Fruit fly (Drosophila melanogaster) whole organism, embryonic: Measurements from ENCODE around the gene Ubc7.
A peak's percentile ranks its signal among the peaks of the same experiment; 100 is the strongest.

Source experiments
- B-H2 ChIP-seq: fragments of 200-800 bp; sonication (Bioruptor generic); optimal IDR thresholded peaks from 2 replicates; lab custom pipeline; 2018; ENCODE audit warnings: missing biosample characterization, mild to moderate bottlenecking, missing genetic modification characterization
- CG10267 ChIP-seq: fragments of 200-800 bp; sonication (Bioruptor generic); optimal IDR thresholded peaks from 2 replicates; lab custom pipeline; 2018; ENCODE audit warnings: missing biosample characterization, mild to moderate bottlenecking, missing genetic modification characterization, moderate library complexity
- CG10321 ChIP-seq: fragments of 200-800 bp; sonication (Bioruptor generic); IDR thresholded peaks from 2 replicates; pipeline ENCODE4 v1.3.6; 2022; ENCODE audit warnings: missing biosample characterization, missing genetic modification characterization
- CG13894 ChIP-seq: fragments of 200-800 bp; sonication (Bioruptor generic); optimal IDR thresholded peaks from 3 replicates; lab custom pipeline; 2018; ENCODE audit warnings: missing biosample characterization, mild to moderate bottlenecking, missing genetic modification characterization, moderate library complexity
- CG14014 ChIP-seq: fragments of 200-800 bp; sonication (Bioruptor generic); IDR thresholded peaks from 2 replicates; pipeline ENCODE4 v1.3.6; 2022; ENCODE audit warnings: missing biosample characterization, missing genetic modification characterization
- CG14441 ChIP-seq: fragments of 200-800 bp; sonication (Bioruptor generic); IDR thresholded peaks from 2 replicates; pipeline ENCODE4 v1.3.6; 2022; ENCODE audit warnings: missing biosample characterization, missing genetic modification characterization
- CG15514 ChIP-seq: fragments of 200-800 bp; sonication (Bioruptor generic); optimal IDR thresholded peaks from 3 replicates; lab custom pipeline; 2017; ENCODE audit warnings: missing biosample characterization, missing genetic modification characterization, mild to moderate bottlenecking, moderate library complexity, missing genetic modification reagents
- CG15601 ChIP-seq: fragments of 200-800 bp; sonication (Bioruptor generic); optimal IDR thresholded peaks from 3 replicates; lab custom pipeline; 2019; ENCODE audit warnings: missing biosample characterization, mild to moderate bottlenecking, missing genetic modification characterization, moderate library complexity
- CG17568 ChIP-seq: fragments of 200-800 bp; sonication (Bioruptor generic); optimal IDR thresholded peaks from 2 replicates; lab custom pipeline; 2018; ENCODE audit warnings: missing biosample characterization, mild to moderate bottlenecking, missing genetic modification characterization, moderate library complexity
- CG31365 ChIP-seq: fragments of 200-800 bp; sonication (Bioruptor generic); optimal IDR thresholded peaks from 2 replicates; lab custom pipeline; 2018; ENCODE audit warnings: missing biosample characterization, mild to moderate bottlenecking, missing genetic modification characterization
- CG32532 ChIP-seq: fragments of 200-800 bp; sonication (Bioruptor generic); IDR thresholded peaks from 2 replicates; pipeline ENCODE4 v1.3.6; 2022; ENCODE audit warnings: missing biosample characterization, missing genetic modification characterization
- CG32767 ChIP-seq: fragments of 200-800 bp; sonication (Bioruptor generic); IDR thresholded peaks from 2 replicates; pipeline ENCODE4 v1.3.6; 2022; ENCODE audit warnings: missing biosample characterization, missing genetic modification characterization
- CG34376 ChIP-seq: fragments of 200-800 bp; sonication (Bioruptor generic); optimal IDR thresholded peaks from 2 replicates; lab custom pipeline; 2018; ENCODE audit warnings: missing biosample characterization, mild to moderate bottlenecking, missing genetic modification characterization
- CG3726 ChIP-seq: fragments of 200-800 bp; sonication (Bioruptor generic); IDR thresholded peaks from 3 replicates; pipeline ENCODE4, ENCODE4 v1.3.6; 2022; ENCODE audit warnings: missing biosample characterization, missing genetic modification characterization
- CG6254 ChIP-seq: fragments of 200-800 bp; sonication (Bioruptor generic); optimal IDR thresholded peaks from 3 replicates; lab custom pipeline; 2017; ENCODE audit warnings: mild to moderate bottlenecking, missing biosample characterization, missing genetic modification reagents, missing genetic modification characterization
- CG6683 ChIP-seq: fragments of 200-800 bp; sonication (Bioruptor generic); optimal IDR thresholded peaks from 2 replicates; lab custom pipeline; 2017; ENCODE audit warnings: missing biosample characterization, mild to moderate bottlenecking, missing genetic modification characterization, missing genetic modification reagents
- CG7271 ChIP-seq: fragments of 200-800 bp; sonication (Bioruptor generic); optimal IDR thresholded peaks from 2 replicates; lab custom pipeline; 2018; ENCODE audit warnings: missing biosample characterization, mild to moderate bottlenecking, missing genetic modification characterization, moderate library complexity
- CG7745 ChIP-seq: fragments of 200-800 bp; sonication (Bioruptor generic); optimal IDR thresholded peaks from 2 replicates; lab custom pipeline; 2018; ENCODE audit warnings: missing biosample characterization, mild to moderate bottlenecking, missing genetic modification characterization, moderate library complexity
- CkIIα-i1 ChIP-seq: fragments of 200-800 bp; sonication (Bioruptor generic); IDR thresholded peaks from 2 replicates; pipeline ENCODE4 v1.3.6; 2022; ENCODE audit warnings: missing biosample characterization, missing genetic modification characterization
- D19B ChIP-seq: fragments of 200-800 bp; sonication (Bioruptor generic); optimal IDR thresholded peaks from 2 replicates; lab custom pipeline; 2017; ENCODE audit warnings: missing biosample characterization, mild to moderate bottlenecking, missing genetic modification characterization
- Dad ChIP-seq: fragments of 200-800 bp; sonication (Bioruptor generic); optimal IDR thresholded peaks from 3 replicates; lab custom pipeline; 2016; ENCODE audit warnings: missing biosample characterization, missing genetic modification characterization
- E2f2 ChIP-seq: fragments of 200-800 bp; sonication (Bioruptor generic); IDR thresholded peaks from 2 replicates; pipeline ENCODE4 v1.3.6; 2022; ENCODE audit warnings: missing biosample characterization, missing genetic modification characterization
- ERR ChIP-seq: fragments of 200-800 bp; sonication (Bioruptor generic); optimal IDR thresholded peaks from 2 replicates; lab custom pipeline; 2016; ENCODE audit warnings: missing biosample characterization, missing genetic modification characterization
- Kr ChIP-seq: fragments of 200-800 bp; sonication (Bioruptor generic); optimal IDR thresholded peaks from 2 replicates; lab custom pipeline; 2017; ENCODE audit warnings: missing biosample characterization, mild to moderate bottlenecking, missing genetic modification characterization
- Nf-YA ChIP-seq: fragments of 200-800 bp; sonication (Bioruptor generic); IDR thresholded peaks from 2 replicates; pipeline ENCODE4 v1.3.6; 2022; ENCODE audit warnings: missing biosample characterization, missing genetic modification characterization
- Opbp ChIP-seq: fragments of 200-800 bp; sonication (Bioruptor generic); IDR thresholded peaks from 3 replicates; pipeline ENCODE4 v1.3.6; 2022; ENCODE audit warnings: missing biosample characterization, missing genetic modification characterization; ENCODE audit not compliant: partially characterized antibody
- Optix ChIP-seq: fragments of 200-800 bp; sonication (Bioruptor generic); IDR thresholded peaks from 3 replicates; pipeline ENCODE4 v1.3.6; 2022; ENCODE audit warnings: missing biosample characterization, missing genetic modification characterization
- Rfx ChIP-seq: fragments of 200-800 bp; sonication (Bioruptor generic); IDR thresholded peaks from 2 replicates; pipeline ENCODE4 v1.3.6; 2022; ENCODE audit warnings: missing biosample characterization, missing genetic modification characterization
- Sry-β ChIP-seq: fragments of 200-800 bp; sonication (Bioruptor generic); optimal IDR thresholded peaks from 2 replicates; lab custom pipeline; 2018; ENCODE audit warnings: missing biosample characterization, mild to moderate bottlenecking, missing genetic modification characterization, moderate library complexity
- ac ChIP-seq: fragments of 200-800 bp; sonication (Bioruptor generic); optimal IDR thresholded peaks from 3 replicates; lab custom pipeline; 2017; ENCODE audit warnings: missing biosample characterization, mild to moderate bottlenecking, missing genetic modification characterization
- ase ChIP-seq: fragments of 200-800 bp; sonication (Bioruptor generic); IDR thresholded peaks from 3 replicates; pipeline ENCODE4 v1.3.6; 2022; ENCODE audit warnings: missing biosample characterization, missing genetic modification characterization
- bigmax ChIP-seq: fragments of 200-800 bp; sonication (Bioruptor generic); optimal IDR thresholded peaks from 2 replicates; lab custom pipeline; 2018; ENCODE audit warnings: missing biosample characterization, mild to moderate bottlenecking, missing genetic modification characterization
- chif ChIP-seq, 2 experiments: fragments of 200-800 bp; sonication (Bioruptor generic); optimal IDR thresholded peaks; 3 replicates each; lab custom pipeline; 2016; ENCODE audit warnings: missing biosample characterization in 2 of 2, missing genetic modification characterization in 2 of 2
- crol ChIP-seq: fragments of 200-800 bp; sonication (Bioruptor generic); IDR thresholded peaks from 2 replicates; pipeline ENCODE4 v1.3.6; 2022; ENCODE audit warnings: missing biosample characterization, missing genetic modification characterization
- crp ChIP-seq, 2 experiments: fragments of 200-800 bp; sonication (Bioruptor generic); optimal IDR thresholded peaks; 2 replicates in 1 of 2; 3 replicates in 1 of 2; lab custom pipeline; 2017; ENCODE audit warnings: missing biosample characterization in 2 of 2, missing genetic modification characterization in 2 of 2, mild to moderate bottlenecking in 1 of 2, moderate library complexity in 1 of 2
- eyg ChIP-seq: fragments of 200-800 bp; sonication (Bioruptor generic); optimal IDR thresholded peaks from 3 replicates; lab custom pipeline; 2016; ENCODE audit warnings: missing biosample characterization, missing genetic modification characterization
- fru ChIP-seq: fragments of >200 bp; optimal IDR thresholded peaks from 2 replicates; lab custom pipeline; 2017
- ham ChIP-seq: fragments of 200-800 bp; sonication (Bioruptor generic); IDR thresholded peaks from 2 replicates; pipeline ENCODE4 v1.3.6; 2022; ENCODE audit warnings: missing biosample characterization, missing genetic modification characterization
- hth ChIP-seq: fragments of >200 bp; optimal IDR thresholded peaks from 2 replicates; lab custom pipeline; 2017; ENCODE audit warnings: inconsistent platforms
- luna ChIP-seq: fragments of 200-800 bp; sonication (Bioruptor generic); optimal IDR thresholded peaks from 2 replicates; lab custom pipeline; 2016; ENCODE audit warnings: missing biosample characterization, missing genetic modification characterization
- peb ChIP-seq: fragments of 200-800 bp; sonication (Bioruptor generic); IDR thresholded peaks from 2 replicates; pipeline ENCODE4 v1.3.6; 2022; ENCODE audit warnings: missing biosample characterization, missing genetic modification characterization
- pzg ChIP-seq: fragments of 200-800 bp; sonication (Bioruptor generic); optimal IDR thresholded peaks from 3 replicates; lab custom pipeline; 2018; ENCODE audit warnings: missing biosample characterization, mild to moderate bottlenecking, missing genetic modification characterization, moderate library complexity
- slou ChIP-seq: fragments of 200-800 bp; sonication (Bioruptor generic); optimal IDR thresholded peaks from 3 replicates; lab custom pipeline; 2016; ENCODE audit warnings: missing biosample characterization, missing genetic modification characterization
- stwl ChIP-seq: fragments of 200-800 bp; sonication (Bioruptor generic); optimal IDR thresholded peaks from 3 replicates; lab custom pipeline; 2018; ENCODE audit warnings: missing biosample characterization, mild to moderate bottlenecking, missing genetic modification characterization, moderate library complexity
- wdn ChIP-seq: fragments of 200-800 bp; sonication (Bioruptor generic); IDR thresholded peaks from 2 replicates; pipeline ENCODE4 v1.3.6; 2022; ENCODE audit warnings: missing biosample characterization, missing genetic modification characterization
- zen ChIP-seq: fragments of 200-800 bp; sonication (Bioruptor generic); optimal IDR thresholded peaks from 3 replicates; lab custom pipeline; 2018; ENCODE audit warnings: missing biosample characterization, mild to moderate bottlenecking, missing genetic modification characterization, moderate library complexity
- zfh1 ChIP-seq: fragments of 200-800 bp; sonication (Bioruptor generic); IDR thresholded peaks from 3 replicates; pipeline ENCODE4 v1.3.6; 2022; ENCODE audit warnings: missing biosample characterization, missing genetic modification characterization
- zfh2 ChIP-seq: fragments of 200-800 bp; sonication (Bioruptor generic); optimal IDR thresholded peaks from 2 replicates; lab custom pipeline; 2016; ENCODE audit warnings: missing biosample characterization, missing genetic modification characterization

The Ubc7 gene

DNA sequence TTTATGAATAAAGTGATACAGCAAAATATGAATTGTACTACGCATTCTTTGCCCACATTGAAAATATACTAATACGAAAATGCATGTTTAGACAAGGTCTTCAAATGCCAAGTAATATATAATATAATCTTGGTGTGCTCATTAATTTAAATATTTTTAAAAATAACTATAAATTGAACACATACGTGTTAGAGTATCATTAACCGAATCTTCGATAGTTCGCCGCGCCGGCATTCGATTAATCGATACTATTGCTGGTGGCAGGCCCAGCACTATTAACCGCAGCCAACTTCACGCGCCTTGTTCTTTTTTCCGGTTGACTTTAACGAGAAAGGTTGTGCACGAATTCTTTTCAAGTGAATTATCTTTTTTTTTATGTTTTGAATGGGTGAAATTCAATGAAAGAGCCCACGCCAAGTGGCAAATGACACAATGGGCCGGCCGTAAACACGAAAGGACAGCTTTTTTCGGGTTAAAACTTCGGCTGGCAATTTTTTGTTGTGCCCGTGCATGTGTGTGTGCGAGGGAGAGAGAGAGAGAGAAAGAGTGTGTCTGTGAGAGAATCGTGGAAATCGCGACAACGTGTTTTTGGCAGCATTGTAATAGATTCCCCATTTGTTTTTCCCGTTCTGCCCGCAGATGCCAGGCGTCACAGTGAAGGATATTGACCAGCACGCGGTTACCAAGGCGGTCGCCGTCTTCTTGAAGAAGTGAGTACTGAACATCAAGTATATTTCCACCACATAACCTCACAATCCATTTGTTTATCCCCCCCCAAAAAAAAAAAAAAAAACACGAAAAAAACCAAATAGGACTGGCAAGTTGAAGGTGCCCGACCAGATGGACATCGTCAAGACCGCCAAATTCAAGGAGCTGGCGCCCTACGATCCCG, 44.4 kb downstream of the Ubc7 start, which contains the start of gene RpS19a (continued):
- TF ChIP-seq pzg (GFP tag; lab: Kevin White, UChicago): no peak
- peak; percentile 57 for TF ChIP-seq wdn
- TF ChIP-seq CG7271: peak; percentile 77
- TF ChIP-seq peb (GFP tag; lab: Robert Waterston, UW): peak; percentile 23; the same call in 1 of the 2 replicates
- no peak for TF ChIP-seq fru (lab: Kevin White, UChicago)
- peak; percentile 84 for TF ChIP-seq CG32532
- TF ChIP-seq CG15514 (GFP tag; lab: Kevin White, UChicago): peak; percentile 78
- TF ChIP-seq slou: peak; percentile 39
- TF ChIP-seq CG14441 (GFP tag; lab: Robert Waterston, UW): peak; percentile 39; the same call in 1 of the 2 replicates
- peak; percentile 83 for TF ChIP-seq zfh1 (GFP tag; lab: Robert Waterston, UW)
- TF ChIP-seq crol (GFP tag; lab: Robert Waterston, UW): 0 out of 2 replicates have a peak, but pooled peaks have one; percentile 21
- peak; percentile 38 for TF ChIP-seq luna (GFP tag; lab: Kevin White, UChicago)
- peak; percentile 75 for TF ChIP-seq ac (GFP tag; lab: Kevin White, UChicago)
- 0 out of 3 replicates have a peak, but pooled peaks have one; percentile 43 for TF ChIP-seq CG3726
- peak; percentile 23 for TF ChIP-seq zfh2 (GFP tag; lab: Kevin White, UChicago)
- peak; percentile 87 for TF ChIP-seq Rfx (GFP tag; lab: Robert Waterston, UW)
- TF ChIP-seq CG34376 (GFP tag; lab: Kevin White, UChicago): peak; percentile 96
- peak; percentile 92 for TF ChIP-seq B-H2 (GFP tag; lab: Kevin White, UChicago)
- TF ChIP-seq ERR (GFP tag; lab: Kevin White, UChicago): no peak
- TF ChIP-seq CG7745 (tag; lab: Kevin White, UChicago): peak; percentile 55
- no peak for TF ChIP-seq CG32767 (GFP tag; lab: Robert Waterston, UW)
- TF ChIP-seq eyg (GFP tag; lab: Kevin White, UChicago): peak; percentile 46
- peak; percentile 58 for TF ChIP-seq E2f2 (GFP tag; lab: Robert Waterston, UW)
- TF ChIP-seq CG10267 (tag; lab: Kevin White, UChicago): peak; percentile 61
- peak; percentile 58 for TF ChIP-seq D19B (GFP tag; lab: Kevin White, UChicago)
- TF ChIP-seq CG17568 (GFP tag; lab: Kevin White, UChicago): peak; percentile 92
- peak; percentile 75 for TF ChIP-seq CG13894
- peak; percentile 66; the same call in 2 of the 3 replicates for TF ChIP-seq Optix (GFP tag; lab: Robert Waterston, UW)
- peak; percentile 56 for TF ChIP-seq CG6683
- peak; percentile 68 for TF ChIP-seq CG6254 (GFP tag; lab: Kevin White, UChicago)
- TF ChIP-seq Sry-β (GFP tag; lab: Kevin White, UChicago): peak; percentile 44
- peak; percentile 87 for TF ChIP-seq bigmax (GFP tag; lab: Kevin White, UChicago)
- 0 out of 2 replicates have a peak, but pooled peaks have one; percentile 37 for TF ChIP-seq CkIIα-i1 (GFP tag; lab: Robert Waterston, UW)
- peak in 1 of 2 experiments; percentile 55 for TF ChIP-seq chif (GFP tag; optimal IDR thresholded peaks at IDR 0.05; lab: Kevin White, UChicago)
- peak; percentile 48; the same call in 1 of the 2 replicates for TF ChIP-seq CG10321 (GFP tag; lab: Robert Waterston, UW)
- peak in 1 of 2 experiments; percentile 22 for TF ChIP-seq crp (GFP tag; optimal IDR thresholded peaks at IDR 0.05; lab: Kevin White, UChicago)
- peak; percentile 21 for TF ChIP-seq stwl (tag; lab: Kevin White, UChicago)
- TF ChIP-seq Dad (GFP tag; lab: Kevin White, UChicago): peak; percentile 35
- peak; percentile 81 for TF ChIP-seq CG31365 (tag; lab: Kevin White, UChicago)
- TF ChIP-seq ham: peak; percentile 57; the same call in 1 of the 2 replicates
- peak; percentile 40 for TF ChIP-seq zen (tag; lab: Kevin White, UChicago)
- peak; percentile 66 for TF ChIP-seq Kr (GFP tag; lab: Kevin White, UChicago)
- peak; percentile 67 for TF ChIP-seq CG15601 (tag; lab: Kevin White, UChicago)
- TF ChIP-seq Nf-YA (GFP tag; lab: Robert Waterston, UW): peak; percentile 72
- TF ChIP-seq Opbp: peak; percentile 99
- no peak for TF ChIP-seq hth
- TF ChIP-seq CG14014 (GFP tag; lab: Robert Waterston, UW): peak; percentile 72
- peak; percentile 73; the same call in 2 of the 3 replicates for TF ChIP-seq ase (GFP tag; lab: Robert Waterston, UW)
